Worm (Caenorhabditis elegans) whole organism, midembryonic: ENCODE data around the gene C44B7.5.

Source experiments
- T22C8.4 ChIP-seq: fragments of 200-800 bp; sonication (Bioruptor generic); IDR thresholded peaks from 2 replicates; pipeline ENCODE4 v1.3.6; 2022; ENCODE audit warnings: missing genetic modification characterization, missing compliant biosample characterization
- cog-1 ChIP-seq: sonication (generic microtip); optimal IDR thresholded peaks from 2 replicates; lab custom pipeline; 2016; ENCODE audit warnings: missing genetic modification characterization, missing compliant biosample characterization
- flt-1 ChIP-seq: fragments of 200-800 bp; sonication (Bioruptor generic); IDR thresholded peaks from 2 replicates; pipeline ENCODE4 v1.3.6; 2022; ENCODE audit warnings: missing genetic modification characterization, missing compliant biosample characterization
- klf-2 ChIP-seq: fragments of 200-800 bp; sonication (Bioruptor generic); conservative IDR thresholded peaks from 2 replicates; pipeline ENCODE4 v1.3.6; 2022; ENCODE audit warnings: missing genetic modification reagents, missing genetic modification characterization, missing compliant biosample characterization
- med-1 ChIP-seq: sonication (generic microtip); optimal IDR thresholded peaks from 2 replicates; lab custom pipeline; 2017; ENCODE audit warnings: missing genetic modification characterization, mild to moderate bottlenecking, missing compliant biosample characterization, antibody characterized with exemption, missing genetic modification reagents; ENCODE audit not compliant: insufficient read depth
- ref-1 ChIP-seq: fragments of 200-800 bp; sonication (Bioruptor generic); conservative IDR thresholded peaks from 2 replicates; pipeline ENCODE4 v1.3.6; 2022; ENCODE audit warnings: missing genetic modification reagents, missing genetic modification characterization, missing compliant biosample characterization
- tab-1 ChIP-seq: fragments of 200-800 bp; sonication (Bioruptor generic); IDR thresholded peaks from 2 replicates; pipeline ENCODE4 v1.3.6; 2022; ENCODE audit warnings: missing genetic modification characterization, missing compliant biosample characterization
- ztf-23 ChIP-seq: fragments of 200-800 bp; sonication (Bioruptor generic); IDR thresholded peaks from 2 replicates; pipeline ENCODE4 v1.3.6; 2022; ENCODE audit warnings: missing genetic modification reagents, missing genetic modification characterization, missing compliant biosample characterization
- ztf-29 ChIP-seq: fragments of 200-800 bp; sonication (Bioruptor generic); IDR thresholded peaks from 2 replicates; pipeline ENCODE4 v1.3.6; 2022; ENCODE audit warnings: missing genetic modification reagents, missing genetic modification characterization, missing compliant biosample characterization

C44B7.5 gene

DNA sequence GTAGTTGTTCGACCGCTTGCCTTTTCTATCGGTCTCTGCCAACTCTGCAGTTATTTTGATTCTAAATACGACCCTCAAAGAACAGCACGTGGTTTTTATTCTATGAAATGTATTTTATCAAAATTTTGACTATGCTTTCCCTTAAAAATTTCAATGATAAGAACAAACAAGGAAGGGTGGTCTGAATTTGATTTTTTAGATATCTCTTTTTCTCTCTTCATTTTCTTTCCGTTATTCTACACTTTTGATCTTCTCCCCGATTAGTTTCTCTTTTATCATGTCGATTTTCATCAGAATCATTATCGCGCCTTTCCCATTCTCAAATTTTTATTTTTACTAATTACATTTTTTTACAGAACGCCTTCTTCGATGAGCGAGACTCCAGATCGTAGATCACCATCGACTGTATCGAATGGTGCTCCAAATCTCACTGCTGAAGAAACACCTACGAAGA lies 27.4 kb downstream of the C44B7.5 start:
- no peak for TF ChIP-seq cog-1 (tag; lab: Kevin White, UChicago)
- no peak for TF ChIP-seq T22C8.4
- TF ChIP-seq ztf-23: no peak
- no peak for TF ChIP-seq med-1 (GFP tag; lab: Kevin White, UChicago)
- no peak for TF ChIP-seq flt-1 (GFP tag; lab: Robert Waterston, UW)
- no peak for TF ChIP-seq ztf-29 (GFP tag; lab: Robert Waterston, UW)
- no peak for TF ChIP-seq tab-1 (GFP tag; lab: Robert Waterston, UW)
- no peak for TF ChIP-seq ref-1 (GFP tag; lab: Robert Waterston, UW)
- TF ChIP-seq klf-2 (GFP tag; lab: Robert Waterston, UW): no peak

DNA sequence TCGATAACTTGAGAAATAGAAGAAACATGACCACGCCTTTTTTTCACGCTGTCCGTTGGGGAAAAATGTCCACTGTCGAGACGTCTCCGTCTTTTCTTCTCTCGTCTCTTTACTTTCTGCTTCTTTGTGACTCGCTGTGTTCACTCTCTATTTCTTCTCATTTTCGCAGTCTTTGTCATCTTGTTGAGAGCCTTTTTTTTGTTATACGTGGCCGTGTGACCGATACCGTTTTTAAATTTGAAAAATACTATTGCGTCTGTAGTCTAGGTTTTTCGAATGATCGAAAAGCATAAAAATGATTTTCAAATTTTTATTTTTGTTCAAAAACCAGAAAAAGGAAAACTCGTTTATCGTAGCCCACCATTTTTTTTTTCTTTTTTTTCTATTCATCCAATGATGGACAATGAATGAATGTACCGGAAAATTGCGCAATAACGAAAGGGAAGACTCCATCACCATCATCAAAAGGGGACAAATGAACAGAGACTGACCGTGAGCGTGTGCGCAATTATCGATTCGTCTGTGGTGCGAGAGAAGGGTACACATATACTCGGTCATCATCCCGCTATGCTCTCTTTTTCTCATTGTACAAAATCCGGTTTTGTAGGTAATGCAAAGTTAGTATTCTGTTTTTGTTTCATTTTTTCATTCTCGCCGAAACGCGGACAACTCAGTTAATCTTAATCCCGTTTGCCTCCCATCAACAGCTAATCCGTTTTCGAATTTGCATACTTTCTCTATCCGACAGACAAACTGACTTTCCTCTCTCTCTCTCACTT lies 28.0 kb downstream of the C44B7.5 start:
- TF ChIP-seq T22C8.4 (peak; percentile 65), ztf-23 (no peak), flt-1 (GFP tag; lab: Robert Waterston, UW) (no peak)

DNA sequence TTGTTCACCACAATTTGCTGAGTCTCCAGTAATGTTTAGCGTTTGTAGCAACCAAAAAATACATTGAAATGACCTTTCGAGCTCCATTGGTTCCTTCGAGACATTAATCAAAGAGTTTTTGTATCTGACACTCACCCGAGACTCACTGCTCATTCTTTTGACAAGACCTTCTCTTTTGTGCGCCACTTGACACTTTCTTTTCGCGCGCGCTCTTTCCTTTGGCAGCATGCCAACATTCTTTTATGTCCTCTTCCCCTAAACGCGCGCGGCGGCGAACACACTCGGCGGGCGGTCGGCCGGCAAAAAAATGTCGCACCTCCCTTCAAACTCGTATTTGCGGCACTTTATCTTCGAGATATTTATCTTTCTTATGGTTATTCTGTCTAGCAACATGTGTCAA lies 28.7 kb downstream of the C44B7.5 start:
- TF ChIP-seq flt-1 (GFP tag; lab: Robert Waterston, UW): peak; percentile 55; the same call in 1 of the 2 replicates
- no peak for TF ChIP-seq klf-2 (GFP tag; lab: Robert Waterston, UW)

DNA sequence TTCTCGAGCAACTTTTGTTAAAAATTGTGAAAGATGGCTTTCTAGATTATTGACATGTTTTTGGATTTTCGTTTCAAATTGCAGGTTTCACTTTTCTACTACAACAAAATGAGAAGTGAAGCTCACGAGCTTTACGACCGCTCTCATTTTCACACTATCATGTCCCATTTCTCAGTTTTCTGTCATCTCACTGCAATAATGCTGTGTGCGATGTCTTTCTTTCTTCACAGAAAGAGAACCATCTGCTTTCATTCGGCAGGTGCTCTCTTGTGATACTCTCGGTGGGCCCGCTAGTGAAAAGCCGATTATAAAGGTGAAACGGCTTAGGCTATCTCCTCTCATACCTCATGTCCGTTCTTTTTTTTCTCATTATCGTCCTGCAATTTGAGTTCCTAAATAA lies 29.2 kb downstream of the C44B7.5 start:
- TF ChIP-seq med-1 (GFP tag; lab: Kevin White, UChicago) (no peak), tab-1 (GFP tag; lab: Robert Waterston, UW) (no peak), flt-1 (GFP tag; lab: Robert Waterston, UW) (0 out of 2 replicates have a peak, but pooled peaks have one; percentile 14), ref-1 (GFP tag; lab: Robert Waterston, UW) (no peak), cog-1 (tag; lab: Kevin White, UChicago) (no peak), T22C8.4 (no peak), ztf-23 (no peak), klf-2 (GFP tag; lab: Robert Waterston, UW) (no peak), ztf-29 (GFP tag; lab: Robert Waterston, UW) (0 out of 2 replicates have a peak, but pooled peaks have one; percentile 43)

DNA sequence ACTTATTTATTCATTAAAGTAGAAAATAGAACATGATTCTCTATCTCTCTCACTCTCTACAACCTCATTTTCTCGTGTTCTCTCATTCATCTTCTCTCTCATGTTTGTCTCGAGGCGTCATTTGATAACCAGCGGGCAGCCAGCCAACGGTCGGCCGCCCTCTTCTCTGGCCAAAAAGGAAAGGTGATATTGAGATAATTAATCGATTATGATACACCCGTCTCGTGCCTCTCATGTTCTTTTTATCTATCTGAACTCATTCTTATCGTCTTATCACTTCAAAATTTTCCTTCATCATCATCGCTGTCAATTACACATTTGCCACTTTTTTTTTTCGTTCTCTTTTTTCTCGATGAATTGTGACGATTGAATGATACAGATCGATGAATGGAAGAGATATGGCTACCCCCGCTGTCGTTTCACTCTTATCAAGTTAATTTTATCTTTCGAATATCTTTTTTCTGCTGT lies 29.7 kb downstream of the C44B7.5 start:
- TF ChIP-seq ztf-23 (no peak), flt-1 (GFP tag; lab: Robert Waterston, UW) (no peak), ref-1 (GFP tag; lab: Robert Waterston, UW) (no peak), cog-1 (tag; lab: Kevin White, UChicago) (no peak), T22C8.4 (no peak), tab-1 (GFP tag; lab: Robert Waterston, UW) (no peak), med-1 (GFP tag; lab: Kevin White, UChicago) (no peak), ztf-29 (GFP tag; lab: Robert Waterston, UW) (no peak), klf-2 (GFP tag; lab: Robert Waterston, UW) (no peak)

DNA sequence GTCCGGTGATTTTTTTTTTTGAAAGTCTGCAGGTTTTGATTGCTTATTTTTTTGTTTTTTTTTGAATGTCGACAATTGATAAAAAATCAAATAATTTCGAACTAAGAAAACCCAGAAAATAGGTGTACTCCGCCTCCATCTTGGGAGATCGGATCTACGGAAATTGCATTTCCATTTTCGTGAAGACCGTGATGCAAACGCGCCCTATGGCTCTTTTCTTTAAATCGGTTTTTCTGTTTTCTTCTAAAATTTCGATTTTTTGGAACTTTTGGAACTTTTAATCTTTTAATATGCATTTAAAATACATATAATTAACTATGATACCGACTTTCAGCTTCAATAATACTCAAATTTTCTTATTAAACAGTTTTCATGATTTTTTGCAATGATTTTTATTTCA lies 30.4 kb downstream of the C44B7.5 start:
- TF ChIP-seq ref-1 (GFP tag; lab: Robert Waterston, UW) (no peak), ztf-23 (no peak), ztf-29 (GFP tag; lab: Robert Waterston, UW) (no peak)

DNA sequence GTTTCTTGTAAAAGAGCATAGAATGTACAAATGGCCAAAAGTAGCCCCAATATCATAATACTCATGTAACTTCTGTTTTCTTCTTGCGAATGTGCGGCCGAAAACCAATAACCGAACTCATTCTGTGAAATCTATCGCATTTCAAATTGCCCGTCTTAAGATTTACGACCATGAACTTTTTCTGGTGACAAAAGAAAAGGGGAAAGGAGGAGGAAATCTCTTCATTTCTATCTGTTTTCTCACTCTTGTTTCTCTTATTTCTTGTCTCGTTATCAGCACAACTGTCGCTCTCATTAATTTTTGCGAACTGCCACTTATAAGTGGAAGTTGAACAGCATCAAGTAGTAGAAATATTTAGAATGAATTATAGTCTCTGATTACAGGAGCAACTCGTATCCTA lies 31.3 kb downstream of the C44B7.5 start:
- TF ChIP-seq cog-1 (tag; lab: Kevin White, UChicago) (peak; percentile 15), klf-2 (GFP tag; lab: Robert Waterston, UW) (no peak)

DNA sequence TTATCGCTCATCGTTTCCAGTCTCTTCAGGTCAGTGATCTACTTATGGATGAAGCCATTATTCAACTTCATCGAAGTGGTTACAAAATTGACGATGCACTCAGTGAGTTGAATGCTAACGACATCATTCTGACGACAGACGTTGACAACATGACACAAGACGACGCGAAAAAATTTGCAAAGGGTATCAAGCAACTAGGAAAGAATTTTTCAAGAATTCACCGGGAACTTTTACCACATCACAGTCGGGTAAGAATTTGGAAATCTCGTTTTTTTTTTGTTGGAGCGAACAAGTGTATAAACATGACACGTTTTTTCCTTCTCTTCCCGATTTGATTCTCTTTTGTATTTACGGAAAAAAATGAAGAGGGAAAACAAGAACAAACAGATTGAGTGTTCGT lies 31.7 kb downstream of the C44B7.5 start:
- no peak for TF ChIP-seq tab-1 (GFP tag; lab: Robert Waterston, UW)
- no peak for TF ChIP-seq ztf-29 (GFP tag; lab: Robert Waterston, UW)
- no peak for TF ChIP-seq T22C8.4
- TF ChIP-seq flt-1 (GFP tag; lab: Robert Waterston, UW): no peak
- TF ChIP-seq klf-2 (GFP tag; lab: Robert Waterston, UW): no peak
- TF ChIP-seq cog-1 (tag; lab: Kevin White, UChicago): no peak
- no peak for TF ChIP-seq ztf-23
- TF ChIP-seq ref-1 (GFP tag; lab: Robert Waterston, UW): no peak
- no peak for TF ChIP-seq med-1 (GFP tag; lab: Kevin White, UChicago)

DNA sequence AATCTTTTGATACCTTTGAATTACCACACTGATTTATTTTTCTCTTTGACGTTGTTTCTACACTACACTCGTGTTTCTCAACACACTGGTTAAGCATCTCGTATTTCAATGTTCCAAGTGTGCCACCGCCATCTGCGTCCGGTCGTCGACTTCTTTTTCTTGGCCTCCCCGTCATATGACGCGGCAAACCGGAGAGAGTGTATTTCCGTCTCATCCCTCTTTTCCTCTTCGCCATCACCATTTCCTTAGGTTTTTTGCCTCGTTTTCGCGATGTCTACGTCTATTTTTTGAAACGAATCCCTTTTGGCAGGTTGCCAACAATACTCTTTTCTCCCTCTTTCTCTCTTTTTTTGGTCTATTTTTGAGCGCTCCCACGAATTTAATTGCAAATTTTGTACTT lies 33.4 kb downstream of the C44B7.5 start:
- no peak for TF ChIP-seq T22C8.4
- TF ChIP-seq ztf-29 (GFP tag; lab: Robert Waterston, UW): no peak
- TF ChIP-seq med-1 (GFP tag; lab: Kevin White, UChicago): no peak

DNA sequence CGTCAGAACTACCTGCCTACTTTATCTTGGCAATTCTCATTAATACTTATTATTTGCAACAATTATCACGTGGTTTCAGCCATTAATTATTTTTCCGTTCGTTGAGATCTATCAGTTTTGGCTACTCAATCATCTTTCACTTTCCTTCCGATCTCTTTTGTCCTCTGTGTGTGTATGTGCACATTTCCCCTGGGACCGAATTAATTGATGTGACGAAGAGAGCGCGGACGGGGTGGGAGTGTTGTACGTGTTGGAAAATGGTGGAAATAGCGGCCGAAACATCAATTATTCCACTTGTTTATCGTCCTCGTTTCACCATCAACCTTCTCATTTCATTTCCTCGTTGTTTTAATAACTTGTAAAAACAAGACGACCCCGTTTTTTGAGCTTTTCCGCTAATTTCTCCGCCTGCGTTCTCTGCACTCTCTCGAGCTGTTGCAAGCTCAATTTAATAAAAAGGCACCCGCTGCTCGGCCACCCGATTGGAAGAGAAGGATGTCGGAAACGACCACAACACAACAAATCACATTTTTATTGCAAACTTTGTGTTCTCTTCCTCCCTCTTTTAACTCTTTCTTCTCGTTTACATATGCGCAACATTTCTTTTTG lies 34.0 kb downstream of the C44B7.5 start:
- TF ChIP-seq cog-1 (tag; lab: Kevin White, UChicago) (peak; percentile 13), med-1 (GFP tag; lab: Kevin White, UChicago) (no peak)
